Worm (Caenorhabditis elegans): Measurements from ENCODE around the gene ugt-60.
"Not testable (repeated sequence)": the region's sequence is repeated elsewhere in the genome, so short reads cannot be mapped to it uniquely, and the experiment has no call there.

- not testable (repeated sequence) for TF ChIP-seq ref-1 (GFP tag; conservative IDR thresholded peaks at IDR 0.05); T22C8.4 (GFP tag; IDR thresholded peaks at IDR 0.05); cog-1 (tag; optimal IDR thresholded peaks at IDR 0.05)
Measured at ce11 chrIII:9681206-9681605, 2.4 kb upstream of the ugt-60 start, which contains the start of gene C07A9.13.

Data from whole organism, midembryonic.